Worm (Caenorhabditis elegans) whole organism, late embryonic: ENCODE data around the gene mrps-7.

Experiments used
- ama-1 ChIP-seq: fragments of 150-350 bp; optimal IDR thresholded peaks from 2 replicates; lab custom pipeline; 2014
- pha-4 ChIP-seq: fragments of 150-350 bp; optimal IDR thresholded peaks from 2 replicates; lab custom pipeline; 2018; ENCODE audit warnings: missing biosample characterization, missing genetic modification reagents, missing genetic modification characterization
- sox-4 ChIP-seq: sonication (generic microtip); optimal IDR thresholded peaks from 2 replicates; lab custom pipeline; 2017; ENCODE audit warnings: mild to moderate bottlenecking, missing genetic modification characterization, inconsistent platforms, missing compliant biosample characterization

- TF ChIP-seq pha-4 (tag; lab: Kevin White, UChicago) (no peak), sox-4 (tag; lab: Kevin White, UChicago) (no peak), ama-1 (lab: Kevin White, UChicago) (no peak)
These were observed 9.7 kb downstream of the mrps-7 start for ce11 chrIV:14757786-14758185.
